Fruit fly (Drosophila melanogaster): ENCODE measurements around the gene mamo.
A peak's percentile ranks its signal among the peaks of the same experiment; 100 is the strongest.

- TF ChIP-seq cnc (optimal IDR thresholded peaks at IDR 0.05) (no peak), CG11617 (GFP tag; optimal IDR thresholded peaks at IDR 0.05) (no peak), CG1620 (GFP tag; optimal IDR thresholded peaks at IDR 0.05) (no peak), toe (GFP tag; optimal IDR thresholded peaks at IDR 0.05) (no peak), Hr96 (GFP tag; optimal IDR thresholded peaks at IDR 0.05) (no peak), tj (GFP tag; optimal IDR thresholded peaks at IDR 0.05) (peak; percentile 55), pad (GFP tag; optimal IDR thresholded peaks at IDR 0.05) (peak; percentile 52), CG7045 (GFP tag; optimal IDR thresholded peaks at IDR 0.05) (no peak), CG33017 (tag; optimal IDR thresholded peaks at IDR 0.05) (no peak), CG14711 (tag; optimal IDR thresholded peaks at IDR 0.05) (no peak), cic (GFP tag; optimal IDR thresholded peaks at IDR 0.05) (peak; percentile 37), bab1 (GFP tag; optimal IDR thresholded peaks at IDR 0.05) (peak; percentile 13)
Observed at dm6 chrX:13994783-13995341, 4.5 kb upstream of the mamo start.

Data from whole organism, adult.